Fruit fly (Drosophila melanogaster) whole organism, adult: ENCODE data around the gene AcCoAS.

Experiments used
- CG12768 ChIP-seq: fragments of 200-800 bp; sonication (Bioruptor generic); optimal IDR thresholded peaks from 2 replicates; lab custom pipeline; 2017; ENCODE audit warnings: missing biosample characterization, missing genetic modification characterization, mild to moderate bottlenecking, moderate library complexity, missing genetic modification reagents
- CG33017 ChIP-seq: fragments of 200-800 bp; sonication (Bioruptor generic); optimal IDR thresholded peaks from 2 replicates; lab custom pipeline; 2018; ENCODE audit warnings: missing biosample characterization, mild to moderate bottlenecking, missing genetic modification characterization, moderate library complexity
- CG5204 ChIP-seq: fragments of 200-800 bp; sonication (Bioruptor generic); optimal IDR thresholded peaks from 2 replicates; lab custom pipeline; 2016; ENCODE audit warnings: missing biosample characterization, missing genetic modification characterization
- CG7101 ChIP-seq: fragments of 200-800 bp; sonication (Bioruptor generic); optimal IDR thresholded peaks from 2 replicates; lab custom pipeline; 2018; ENCODE audit warnings: missing biosample characterization, mild to moderate bottlenecking, missing genetic modification characterization, moderate library complexity
- Clk ChIP-seq: fragments of 200-800 bp; sonication (Bioruptor generic); optimal IDR thresholded peaks from 2 replicates; lab custom pipeline; 2017; ENCODE audit warnings: missing biosample characterization, missing genetic modification characterization
- Crg-1 ChIP-seq: fragments of 200-800 bp; sonication (Bioruptor generic); optimal IDR thresholded peaks from 2 replicates; lab custom pipeline; 2016; ENCODE audit warnings: missing biosample characterization, missing genetic modification characterization
- bab1 ChIP-seq: fragments of 200-800 bp; sonication (Bioruptor generic); optimal IDR thresholded peaks from 3 replicates; lab custom pipeline; 2019; ENCODE audit warnings: missing biosample characterization, mild to moderate bottlenecking, missing genetic modification characterization, moderate library complexity
- cnc ChIP-seq, 2 experiments: fragments of >200 bp; optimal IDR thresholded peaks; 2 replicates each; lab custom pipeline; 2017
- kay ChIP-seq: fragments of 200-800 bp; sonication (Bioruptor generic); peaks from one replicate; lab custom pipeline; 2016; ENCODE audit warnings: missing biosample characterization, missing genetic modification characterization, borderline replicate concordance
- pad ChIP-seq: fragments of 200-800 bp; sonication (Bioruptor generic); optimal IDR thresholded peaks from 3 replicates; lab custom pipeline; 2017; ENCODE audit warnings: missing biosample characterization, missing genetic modification characterization, mild to moderate bottlenecking, moderate library complexity, missing genetic modification reagents
- toe ChIP-seq: fragments of 200-800 bp; sonication (Bioruptor generic); optimal IDR thresholded peaks from 2 replicates; lab custom pipeline; 2016; ENCODE audit warnings: missing biosample characterization, missing genetic modification characterization

DNA sequence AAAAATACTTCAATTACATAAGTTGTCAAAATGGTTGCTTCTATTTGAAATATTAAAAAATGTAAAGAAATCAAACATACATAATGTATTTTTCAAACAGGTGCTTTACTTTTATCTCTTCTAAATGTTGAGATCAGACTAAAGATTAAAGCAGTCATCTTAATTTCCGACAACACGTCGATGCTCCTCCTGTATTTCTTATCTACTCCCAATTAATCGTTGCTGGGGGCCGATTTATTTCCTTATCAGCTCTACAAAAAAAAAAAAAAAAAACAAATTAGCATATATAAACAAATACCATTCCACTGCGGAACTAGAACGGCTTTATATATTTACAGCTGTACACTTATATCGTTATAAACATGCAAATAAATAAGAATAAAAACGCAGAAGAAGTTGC lies 1.7 kb upstream of the AcCoAS start:
- TF ChIP-seq Crg-1 (no peak), pad (GFP tag; lab: Kevin White, UChicago) (no peak), toe (no peak), CG33017 (tag; lab: Kevin White, UChicago) (no peak), kay (GFP tag; lab: Kevin White, UChicago) (no peak), Clk (no peak), CG5204 (GFP tag; lab: Kevin White, UChicago) (no peak), bab1 (no peak), cnc (optimal IDR thresholded peaks at IDR 0.05; lab: Kevin White, UChicago) (no peak), CG12768 (GFP tag; lab: Kevin White, UChicago) (no peak), CG7101 (no peak)
